Worm (Caenorhabditis elegans) whole organism, early embryonic: ENCODE results near the gene tbc-1.
"Not testable (repeated sequence)": the region's sequence is repeated elsewhere in the genome, so short reads cannot be mapped to it uniquely, and the experiment has no call there.

Experiments
- B0310.2 ChIP-seq: sonication (generic microtip); optimal IDR thresholded peaks from 2 replicates; lab custom pipeline; 2016; ENCODE audit warnings: mild to moderate bottlenecking, missing genetic modification characterization, missing compliant biosample characterization
- ama-1 ChIP-seq: fragments of 150-350 bp; optimal IDR thresholded peaks from 2 replicates; lab custom pipeline; 2014
- ceh-36 ChIP-seq: sonication (generic microtip); optimal IDR thresholded peaks from 2 replicates; lab custom pipeline; 2016; ENCODE audit warnings: missing genetic modification characterization, inconsistent platforms, missing compliant biosample characterization
- ets-7 ChIP-seq: sonication (generic microtip); optimal IDR thresholded peaks from 2 replicates; lab custom pipeline; 2016; ENCODE audit warnings: missing genotype, missing genetic modification characterization, missing compliant biosample characterization
- flt-1 ChIP-seq: fragments of 200-800 bp; sonication (Bioruptor generic); IDR thresholded peaks from 2 replicates; pipeline ENCODE4 v1.3.6; 2022; ENCODE audit warnings: missing genetic modification characterization, missing compliant biosample characterization
- hmbx-1 ChIP-seq: sonication (generic microtip); optimal IDR thresholded peaks from 2 replicates; lab custom pipeline; 2016; ENCODE audit warnings: mild to moderate bottlenecking, missing genetic modification characterization, missing compliant biosample characterization
- hnd-1 ChIP-seq: sonication (generic microtip); optimal IDR thresholded peaks from 2 replicates; lab custom pipeline; 2016; ENCODE audit warnings: missing genetic modification characterization, missing compliant biosample characterization
- pes-1 ChIP-seq: fragments of 200-800 bp; sonication (Bioruptor generic); IDR thresholded peaks from 2 replicates; pipeline ENCODE4 v1.3.6; 2022; ENCODE audit warnings: missing genetic modification reagents, missing genetic modification characterization, missing compliant biosample characterization
- scrt-1 ChIP-seq: fragments of 200-800 bp; sonication (Bioruptor generic); IDR thresholded peaks from 2 replicates; pipeline ENCODE4 v1.3.6; 2022; ENCODE audit warnings: missing genetic modification characterization, missing compliant biosample characterization
- sea-1 ChIP-seq: fragments of 200-800 bp; sonication (Bioruptor generic); conservative IDR thresholded peaks from 2 replicates; pipeline ENCODE4 v1.3.6; 2022; ENCODE audit warnings: missing genetic modification characterization, missing compliant biosample characterization
- tbx-11 ChIP-seq: fragments of 200-800 bp; sonication (Bioruptor generic); IDR thresholded peaks from 2 replicates; pipeline ENCODE4 v1.3.6; 2022; ENCODE audit warnings: missing genetic modification characterization, missing compliant biosample characterization
- tra-4 ChIP-seq: sonication (generic microtip); optimal IDR thresholded peaks from 2 replicates; lab custom pipeline; 2017; ENCODE audit warnings: missing genetic modification characterization, missing compliant biosample characterization

DNA sequence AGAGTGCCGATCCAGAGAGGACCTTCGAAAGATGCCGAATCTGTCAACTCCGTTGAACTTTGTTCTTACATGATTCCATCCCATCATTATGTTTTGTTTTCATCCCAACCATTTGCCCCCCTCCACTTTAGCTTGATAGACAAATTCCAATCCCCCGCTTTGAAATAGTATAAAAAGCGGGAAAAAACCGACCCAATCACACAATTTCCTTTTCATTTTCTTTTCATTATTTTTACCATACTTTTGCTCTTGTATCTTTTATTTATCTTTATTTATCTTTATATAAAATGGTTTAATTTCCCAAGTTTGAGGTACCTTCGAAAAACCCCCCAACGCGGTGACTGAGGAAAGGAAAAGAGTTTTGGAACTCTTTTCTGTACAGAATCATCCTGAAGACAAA, 4.0 kb upstream of the tbc-1 start, which contains the start of gene F20D1.22:
- TF ChIP-seq sea-1 (GFP tag; lab: Robert Waterston, UW); ama-1 (lab: Kevin White, UChicago); hnd-1; flt-1 (GFP tag; lab: Robert Waterston, UW); ceh-36 (tag; lab: Kevin White, UChicago); scrt-1; pes-1 (GFP tag; lab: Robert Waterston, UW); tra-4 (tag; lab: Kevin White, UChicago); B0310.2 (tag; lab: Kevin White, UChicago); hmbx-1 (tag; lab: Kevin White, UChicago); ets-7 (tag; lab: Kevin White, UChicago); tbx-11 (GFP tag; lab: Robert Waterston, UW): not testable (repeated sequence)
